Fruit fly (Drosophila melanogaster): ENCODE measurements around the gene CG14811.

The CG14811 gene

DNA sequence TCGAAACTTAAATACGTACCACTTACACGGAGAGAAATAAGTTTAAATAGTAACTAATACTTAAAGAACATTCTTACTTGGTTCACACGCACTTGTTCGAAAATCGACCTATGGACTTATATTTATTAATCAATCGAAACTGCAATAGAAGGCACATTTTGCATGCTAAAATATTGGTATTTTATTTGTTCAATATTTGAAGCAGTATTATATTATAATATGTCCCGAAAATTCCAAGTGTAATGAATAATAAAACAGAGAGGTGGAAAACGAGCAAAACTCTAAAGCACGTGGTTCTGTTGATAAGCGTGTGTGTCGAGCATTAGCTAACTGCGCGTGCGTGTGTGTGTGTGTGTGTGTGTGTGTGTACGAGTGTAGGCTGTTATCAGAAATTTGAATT is 27.7 kb upstream of the CG14811 start (continued):
- peak; percentile 17 for TF ChIP-seq CG4617 (GFP tag; optimal IDR thresholded peaks at IDR 0.05; ENCODE audit: borderline replicate concordance)
- TF ChIP-seq en (GFP tag; optimal IDR thresholded peaks at IDR 0.05), result peak; percentile 48
- peak; percentile 56 for TF ChIP-seq jumu (GFP tag; optimal IDR thresholded peaks at IDR 0.05)
- peak; percentile 54; the same call in 1 of the 3 replicates for TF ChIP-seq ken (GFP tag; IDR thresholded peaks at IDR 0.05)
- TF ChIP-seq CG13624 (GFP tag; optimal IDR thresholded peaks at IDR 0.05), result peak; percentile 75
- peak; percentile 84 for TF ChIP-seq nmo (GFP tag; optimal IDR thresholded peaks at IDR 0.05)
- TF ChIP-seq NFAT (GFP tag; IDR thresholded peaks at IDR 0.05), result peak; percentile 74; the same call in 1 of the 2 replicates
- TF ChIP-seq CG11456 (GFP tag; IDR thresholded peaks at IDR 0.05), result peak; percentile 83
- TF ChIP-seq lmd (GFP tag; IDR thresholded peaks at IDR 0.05), result peak; percentile 86
- TF ChIP-seq Sox100B (GFP tag; optimal IDR thresholded peaks at IDR 0.05), result peak; percentile 81
- TF ChIP-seq toy (GFP tag; IDR thresholded peaks at IDR 0.05), result 0 out of 2 replicates have a peak, but pooled peaks have one; percentile 42
- TF ChIP-seq mirr (GFP tag; optimal IDR thresholded peaks at IDR 0.05), result peak; percentile 82
- no peak for TF ChIP-seq pita (GFP tag; optimal IDR thresholded peaks at IDR 0.05)
- no peak for TF ChIP-seq nerfin-2 (GFP tag; IDR thresholded peaks at IDR 0.05; ENCODE audit: partially characterized antibody)
- TF ChIP-seq CG12236 (GFP tag; optimal IDR thresholded peaks at IDR 0.05), result peak; percentile 42
- TF ChIP-seq CG9932 (GFP tag; IDR thresholded peaks at IDR 0.05), result peak; percentile 83
- TF ChIP-seq CG32772 (GFP tag; IDR thresholded peaks at IDR 0.05), result peak; percentile 70
- TF ChIP-seq fd64A (GFP tag; optimal IDR thresholded peaks at IDR 0.05), result peak; percentile 56
- TF ChIP-seq Abd-B (GFP tag; optimal IDR thresholded peaks at IDR 0.05), result peak; percentile 84
- no peak for TF ChIP-seq knrl (GFP tag; IDR thresholded peaks at IDR 0.05; ENCODE audit: partially characterized antibody)
- peak; percentile 75 for TF ChIP-seq CG9215 (GFP tag; IDR thresholded peaks at IDR 0.05)
- peak; percentile 79 for TF ChIP-seq CG1647 (GFP tag; optimal IDR thresholded peaks at IDR 0.05)
- peak; percentile 71 for TF ChIP-seq nerfin-1 (tag; optimal IDR thresholded peaks at IDR 0.05)
- TF ChIP-seq CG7556 (GFP tag; optimal IDR thresholded peaks at IDR 0.05), result peak; percentile 90
- TF ChIP-seq CG8281 (tag; optimal IDR thresholded peaks at IDR 0.05), result peak; percentile 62
- peak; percentile 74 for TF ChIP-seq Deaf1 (tag; optimal IDR thresholded peaks at IDR 0.05)
- peak; percentile 43; the same call in 1 of the 2 replicates for TF ChIP-seq sim (GFP tag; IDR thresholded peaks at IDR 0.05)
- TF ChIP-seq CG5953 (GFP tag; IDR thresholded peaks at IDR 0.05), result no peak
- no peak; the same call in 1 of the 2 replicates for TF ChIP-seq crol (GFP tag; IDR thresholded peaks at IDR 0.05)
- TF ChIP-seq CG13296 (GFP tag; optimal IDR thresholded peaks at IDR 0.05), result peak; percentile 93
- peak; percentile 90 for TF ChIP-seq HHEX (GFP tag; optimal IDR thresholded peaks at IDR 0.05)
- peak; percentile 37 for TF ChIP-seq CG17802 (tag; optimal IDR thresholded peaks at IDR 0.05)
- TF ChIP-seq Chrac-16 (GFP tag; optimal IDR thresholded peaks at IDR 0.05), result peak; percentile 74
- peak; percentile 32 for TF ChIP-seq Atf-2 (GFP tag; optimal IDR thresholded peaks at IDR 0.05)
- TF ChIP-seq CG10321 (GFP tag; IDR thresholded peaks at IDR 0.05), result peak; percentile 53; the same call in 1 of the 2 replicates
- TF ChIP-seq CG34376 (GFP tag; optimal IDR thresholded peaks at IDR 0.05), result peak; percentile 92
- peak; percentile 93 for TF ChIP-seq CG8924 (tag; optimal IDR thresholded peaks at IDR 0.05)
- peak; percentile 89 for TF ChIP-seq Rfx (GFP tag; IDR thresholded peaks at IDR 0.05)
- peak; percentile 81 for TF ChIP-seq Hsf (GFP tag; optimal IDR thresholded peaks at IDR 0.05)
- TF ChIP-seq Mad (GFP tag; optimal IDR thresholded peaks at IDR 0.05), result peak; percentile 49
- peak; percentile 31; the same call in 1 of the 3 replicates for TF ChIP-seq B-H1 (GFP tag; IDR thresholded peaks at IDR 0.05)
- peak; percentile 93 for TF ChIP-seq Fer3 (tag; optimal IDR thresholded peaks at IDR 0.05)
- peak; percentile 78 for TF ChIP-seq ems (GFP tag; optimal IDR thresholded peaks at IDR 0.05)
- peak; percentile 66 for TF ChIP-seq Nf-YC (tag; optimal IDR thresholded peaks at IDR 0.05)
- TF ChIP-seq CG7839 (tag; optimal IDR thresholded peaks at IDR 0.05), result peak; percentile 92
- TF ChIP-seq trem (tag; optimal IDR thresholded peaks at IDR 0.05), result peak; percentile 63
- TF ChIP-seq CG17612 (GFP tag; IDR thresholded peaks at IDR 0.05), result no peak
- no peak for TF ChIP-seq D (optimal IDR thresholded peaks at IDR 0.05)
- peak; percentile 64 for TF ChIP-seq D (GFP tag; optimal IDR thresholded peaks at IDR 0.05)
- peak; percentile 93 for TF ChIP-seq Atf6 (GFP tag; IDR thresholded peaks at IDR 0.05)
- TF ChIP-seq CG6854 (GFP tag; optimal IDR thresholded peaks at IDR 0.05), result peak; percentile 87
